Fruit fly (Drosophila melanogaster): ENCODE results near the gene cmpy.

Gene cmpy

DNA sequence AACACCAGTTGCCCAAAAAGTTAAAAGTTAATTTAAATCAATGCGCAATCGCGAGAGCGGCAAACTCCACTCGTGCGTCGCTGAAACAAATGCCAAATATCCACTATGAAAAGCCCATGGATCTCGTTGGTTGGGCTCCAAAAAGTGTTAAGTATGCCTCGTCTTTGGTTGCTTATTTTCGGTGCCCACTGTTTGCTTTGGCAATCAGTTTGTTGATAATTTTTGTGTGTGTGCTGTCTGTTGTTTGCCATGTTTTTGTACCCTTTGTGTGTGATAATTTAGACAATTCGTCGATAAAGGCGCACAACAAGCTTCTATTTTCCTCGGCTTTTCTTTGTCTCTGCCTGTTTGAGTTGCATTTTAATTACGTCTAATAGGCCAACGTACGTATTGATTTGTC, 55.0 kb downstream of the cmpy start:
- TF ChIP-seq bowl (GFP tag; IDR thresholded peaks at IDR 0.05) (no peak), her (GFP tag; optimal IDR thresholded peaks at IDR 0.05) (no peak), CTCF (GFP tag; optimal IDR thresholded peaks at IDR 0.05) (no peak), CG30431 (GFP tag; optimal IDR thresholded peaks at IDR 0.05) (no peak), CG7372 (GFP tag; IDR thresholded peaks at IDR 0.05) (no peak), CG18011 (GFP tag; optimal IDR thresholded peaks at IDR 0.05) (no peak), CG8281 (tag; optimal IDR thresholded peaks at IDR 0.05) (no peak), otp (GFP tag; IDR thresholded peaks at IDR 0.05) (peak; percentile 64; the same call in 2 of the 3 replicates), NC2β (GFP tag; optimal IDR thresholded peaks at IDR 0.05) (no peak), NK7.1 (GFP tag; optimal IDR thresholded peaks at IDR 0.05) (no peak), nmo (GFP tag; optimal IDR thresholded peaks at IDR 0.05) (no peak), E2f1 (GFP tag; IDR thresholded peaks at IDR 0.05) (no peak), CG9932 (GFP tag; IDR thresholded peaks at IDR 0.05) (0 out of 2 replicates have a peak, but pooled peaks have one; percentile 34), CG14965 (GFP tag; optimal IDR thresholded peaks at IDR 0.05; ENCODE audit: borderline replicate concordance) (no peak), CG7556 (GFP tag; optimal IDR thresholded peaks at IDR 0.05) (no peak), maf-S (GFP tag; optimal IDR thresholded peaks at IDR 0.05) (no peak), CG6813 (GFP tag; optimal IDR thresholded peaks at IDR 0.05) (peak; percentile 25), Camta (GFP tag; optimal IDR thresholded peaks at IDR 0.05) (no peak), lbe (GFP tag; optimal IDR thresholded peaks at IDR 0.05) (no peak), bcd (GFP tag; optimal IDR thresholded peaks at IDR 0.05) (no peak), Nf-YB (GFP tag; optimal IDR thresholded peaks at IDR 0.05) (peak; percentile 21), chif (GFP tag; optimal IDR thresholded peaks at IDR 0.05) (no peak), Vsx1 (GFP tag; optimal IDR thresholded peaks at IDR 0.05) (no peak), CG16815 (GFP tag; optimal IDR thresholded peaks at IDR 0.05) (no peak), tna (GFP tag; IDR thresholded peaks at IDR 0.05; ENCODE audit: partially characterized antibody) (no peak), CG10565 (GFP tag; optimal IDR thresholded peaks at IDR 0.05) (no peak), CrebB (tag; optimal IDR thresholded peaks at IDR 0.05) (no peak), dati (GFP tag; IDR thresholded peaks at IDR 0.05) (no peak), CG9797 (GFP tag; optimal IDR thresholded peaks at IDR 0.05) (no peak), hbn (GFP tag; IDR thresholded peaks at IDR 0.05; ENCODE audit: partially characterized antibody) (no peak), CG12236 (GFP tag; optimal IDR thresholded peaks at IDR 0.05) (no peak), CG4328 (GFP tag; optimal IDR thresholded peaks at IDR 0.05) (no peak), CG14667 (GFP tag; IDR thresholded peaks at IDR 0.05) (no peak), Dref (GFP tag; IDR thresholded peaks at IDR 0.05) (no peak), zen2 (GFP tag; IDR thresholded peaks at IDR 0.05; ENCODE audit: partially characterized antibody) (no peak), ase (GFP tag; IDR thresholded peaks at IDR 0.05) (no peak), C15 (GFP tag; IDR thresholded peaks at IDR 0.05) (no peak), vnd (GFP tag; IDR thresholded peaks at IDR 0.05; ENCODE audit: partially characterized antibody) (no peak), lola (GFP tag; optimal IDR thresholded peaks at IDR 0.05) (no peak), CG12104 (GFP tag; optimal IDR thresholded peaks at IDR 0.05) (no peak), ATbp (GFP tag; optimal IDR thresholded peaks at IDR 0.05) (peak; percentile 61), CG7963 (GFP tag; IDR thresholded peaks at IDR 0.05; ENCODE audit: partially characterized antibody) (no peak), tin (GFP tag; optimal IDR thresholded peaks at IDR 0.05) (no peak), sug (tag; optimal IDR thresholded peaks at IDR 0.05) (no peak), CG18619 (GFP tag; optimal IDR thresholded peaks at IDR 0.05) (no peak), CG3407 (GFP tag; optimal IDR thresholded peaks at IDR 0.05) (peak; percentile 18), Neu2 (GFP tag; optimal IDR thresholded peaks at IDR 0.05; ENCODE audit: borderline replicate concordance) (no peak), Opbp (GFP tag; IDR thresholded peaks at IDR 0.05; ENCODE audit: partially characterized antibody) (no peak), CG8388 (GFP tag; optimal IDR thresholded peaks at IDR 0.05) (peak; percentile 62), knrl (GFP tag; IDR thresholded peaks at IDR 0.05; ENCODE audit: partially characterized antibody) (no peak), eve (GFP tag; optimal IDR thresholded peaks at IDR 0.05) (no peak), yki (optimal IDR thresholded peaks at IDR 0.05) (no peak)

Data from whole organism, embryonic.